Fruit fly (Drosophila melanogaster): ENCODE data around the gene SkpA.

The SkpA gene

DNA sequence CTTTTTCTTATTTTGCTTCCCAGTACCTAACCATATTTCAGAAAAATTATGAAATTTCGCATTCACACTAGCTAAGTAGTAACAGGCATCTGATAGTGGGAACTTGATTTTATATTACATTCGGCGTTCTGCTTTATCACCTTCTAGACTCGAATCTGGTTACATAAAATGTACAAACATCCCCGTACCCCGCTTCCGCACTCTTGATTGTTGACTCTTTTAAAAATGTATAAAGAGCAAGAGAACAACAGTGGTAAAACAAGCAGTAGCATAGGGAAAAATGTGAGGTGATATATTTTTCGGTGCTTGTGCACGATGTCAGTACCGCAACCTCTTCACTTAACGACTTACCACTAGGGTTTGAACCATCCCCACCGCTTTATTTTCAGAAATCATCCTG lies 38.4 kb downstream of the SkpA start:
- no peak for TF ChIP-seq CG17801 (GFP tag; optimal IDR thresholded peaks at IDR 0.05; ENCODE audit: partially characterized antibody)

- TF ChIP-seq CG17801 (GFP tag; optimal IDR thresholded peaks at IDR 0.05; ENCODE audit: partially characterized antibody) = no peak
Measured at dm6 chrX:694776-695175, 38.9 kb downstream of the SkpA start.

- TF ChIP-seq CG17801 (GFP tag; optimal IDR thresholded peaks at IDR 0.05; ENCODE audit: partially characterized antibody) = no peak
Measured at dm6 chrX:696064-696463, 40.1 kb downstream of the SkpA start.

dm6 chrX:702484-702883 lies 46.6 kb downstream of the SkpA start:
- TF ChIP-seq CG17801 (GFP tag; optimal IDR thresholded peaks at IDR 0.05; ENCODE audit: partially characterized antibody) = no peak
